Worm (Caenorhabditis elegans) whole organism, L3 larva: ENCODE measurements around the gene vhp-1.

Experiments used
- R02D3.7 ChIP-seq: fragments of 150-350 bp; optimal IDR thresholded peaks from 2 replicates; lab custom pipeline; 2014; ENCODE audit warnings: missing biosample characterization, missing genetic modification characterization
- aly-2 ChIP-seq: fragments of 150-350 bp; optimal IDR thresholded peaks from 2 replicates; lab custom pipeline; 2014; ENCODE audit warnings: missing biosample characterization, missing genetic modification characterization
- ceh-28 ChIP-seq: fragments of 150-350 bp; optimal IDR thresholded peaks from 2 replicates; lab custom pipeline; 2014; ENCODE audit warnings: missing biosample characterization, missing genetic modification reagents, missing genetic modification characterization
- ceh-9 ChIP-seq: sonication (generic microtip); optimal IDR thresholded peaks from 2 replicates; lab custom pipeline; 2018; ENCODE audit warnings: missing biosample characterization, missing genetic modification characterization
- daf-12 ChIP-seq: fragments of 150-350 bp; optimal IDR thresholded peaks from 2 replicates; lab custom pipeline; 2014; ENCODE audit warnings: missing biosample characterization, missing genetic modification reagents, missing genetic modification characterization
- egl-27 ChIP-seq: sonication (generic microtip); optimal IDR thresholded peaks from 4 replicates; lab custom pipeline; 2017; ENCODE audit warnings: missing biosample characterization, missing genetic modification reagents, missing genetic modification characterization
- elt-1 ChIP-seq: fragments of 150-350 bp; optimal IDR thresholded peaks from 2 replicates; lab custom pipeline; 2014; ENCODE audit warnings: missing biosample characterization, missing genetic modification characterization
- elt-2 ChIP-seq: sonication (generic microtip); optimal IDR thresholded peaks from 2 replicates; lab custom pipeline; 2016; ENCODE audit warnings: missing genetic modification reagents, mild to moderate bottlenecking, missing genetic modification characterization, missing compliant biosample characterization
- eor-1 ChIP-seq, 2 experiments: fragments of 150-350 bp; optimal IDR thresholded peaks; 2 replicates each; lab custom pipeline; 2014 to 2018; ENCODE audit warnings: missing biosample characterization in 2 of 2, missing genetic modification characterization in 2 of 2
- fkh-10 ChIP-seq: sonication (generic microtip); optimal IDR thresholded peaks from 2 replicates; lab custom pipeline; 2017; ENCODE audit warnings: missing biosample characterization, missing genetic modification reagents, missing genetic modification characterization
- fkh-2 ChIP-seq: fragments of 150-350 bp; optimal IDR thresholded peaks from 2 replicates; lab custom pipeline; 2014; ENCODE audit warnings: missing biosample characterization, missing genetic modification reagents, missing genetic modification characterization
- fos-1 ChIP-seq: fragments of 150-350 bp; optimal IDR thresholded peaks from 2 replicates; lab custom pipeline; 2014; ENCODE audit warnings: missing biosample characterization, missing genetic modification characterization
- hmg-11 ChIP-seq: sonication (generic microtip); optimal IDR thresholded peaks from 2 replicates; lab custom pipeline; 2016; ENCODE audit warnings: missing genetic modification characterization, missing compliant biosample characterization
- jun-1 ChIP-seq: fragments of 150-350 bp; optimal IDR thresholded peaks from 2 replicates; lab custom pipeline; 2014; ENCODE audit warnings: missing biosample characterization, missing genetic modification reagents, missing genetic modification characterization
- lin-15B ChIP-seq: fragments of 150-350 bp; optimal IDR thresholded peaks from 2 replicates; lab custom pipeline; 2014; ENCODE audit warnings: missing biosample characterization, missing genetic modification characterization
- lsy-12 ChIP-seq: sonication (generic microtip); optimal IDR thresholded peaks from 2 replicates; lab custom pipeline; 2016; ENCODE audit warnings: mild to moderate bottlenecking, missing genetic modification characterization, missing compliant biosample characterization
- nfya-1 ChIP-seq: sonication (generic microtip); optimal IDR thresholded peaks from 2 replicates; lab custom pipeline; 2017; ENCODE audit warnings: missing genetic modification characterization, mild to moderate bottlenecking, missing compliant biosample characterization, antibody characterized with exemption, moderate library complexity; ENCODE audit not compliant: insufficient read depth
- nhr-11 ChIP-seq: fragments of 150-350 bp; optimal IDR thresholded peaks from 2 replicates; lab custom pipeline; 2014; ENCODE audit warnings: missing biosample characterization, missing genetic modification characterization
- nhr-12 ChIP-seq: fragments of 150-350 bp; optimal IDR thresholded peaks from 2 replicates; lab custom pipeline; 2014; ENCODE audit warnings: missing biosample characterization, missing genetic modification characterization
- nhr-23 ChIP-seq: fragments of 150-350 bp; optimal IDR thresholded peaks from 2 replicates; lab custom pipeline; 2014; ENCODE audit warnings: missing biosample characterization, missing genetic modification reagents, missing genetic modification characterization
- nhr-237 ChIP-seq: fragments of 150-350 bp; optimal IDR thresholded peaks from 2 replicates; lab custom pipeline; 2014; ENCODE audit warnings: missing biosample characterization, missing genetic modification characterization
- nhr-25 ChIP-seq: sonication (generic microtip); optimal IDR thresholded peaks from 2 replicates; lab custom pipeline; 2017; ENCODE audit warnings: missing biosample characterization, missing genetic modification characterization
- nhr-43 ChIP-seq: sonication (generic microtip); optimal IDR thresholded peaks from 2 replicates; lab custom pipeline; 2016; ENCODE audit warnings: mild to moderate bottlenecking, missing genetic modification characterization, missing compliant biosample characterization; ENCODE audit not compliant: poor library complexity, severe bottlenecking
- nhr-76 ChIP-seq: fragments of 150-350 bp; sonication (generic microtip); optimal IDR thresholded peaks from 5 replicates; lab custom pipeline; 2014; ENCODE audit warnings: missing biosample characterization, missing genetic modification characterization
- pha-4 ChIP-seq: fragments of 150-350 bp; optimal IDR thresholded peaks from 2 replicates; lab custom pipeline; 2014; ENCODE audit warnings: missing biosample characterization, missing genetic modification reagents, missing genetic modification characterization
- pqm-1 ChIP-seq: fragments of 150-350 bp; optimal IDR thresholded peaks from 2 replicates; lab custom pipeline; 2017; ENCODE audit warnings: missing biosample characterization, missing genetic modification characterization, inconsistent platforms
- tbx-2 ChIP-seq: sonication (generic microtip); optimal IDR thresholded peaks from 2 replicates; lab custom pipeline; 2016; ENCODE audit warnings: mild to moderate bottlenecking, missing genetic modification characterization, missing compliant biosample characterization
- unc-62 ChIP-seq: fragments of 150-350 bp; sonication (generic microtip); optimal IDR thresholded peaks from 4 replicates; lab custom pipeline; 2014; ENCODE audit warnings: missing biosample characterization, missing genetic modification reagents, missing genetic modification characterization
- ztf-11 ChIP-seq: fragments of 150-350 bp; optimal IDR thresholded peaks from 2 replicates; lab custom pipeline; 2014; ENCODE audit warnings: missing biosample characterization, missing genetic modification characterization

vhp-1 gene

DNA sequence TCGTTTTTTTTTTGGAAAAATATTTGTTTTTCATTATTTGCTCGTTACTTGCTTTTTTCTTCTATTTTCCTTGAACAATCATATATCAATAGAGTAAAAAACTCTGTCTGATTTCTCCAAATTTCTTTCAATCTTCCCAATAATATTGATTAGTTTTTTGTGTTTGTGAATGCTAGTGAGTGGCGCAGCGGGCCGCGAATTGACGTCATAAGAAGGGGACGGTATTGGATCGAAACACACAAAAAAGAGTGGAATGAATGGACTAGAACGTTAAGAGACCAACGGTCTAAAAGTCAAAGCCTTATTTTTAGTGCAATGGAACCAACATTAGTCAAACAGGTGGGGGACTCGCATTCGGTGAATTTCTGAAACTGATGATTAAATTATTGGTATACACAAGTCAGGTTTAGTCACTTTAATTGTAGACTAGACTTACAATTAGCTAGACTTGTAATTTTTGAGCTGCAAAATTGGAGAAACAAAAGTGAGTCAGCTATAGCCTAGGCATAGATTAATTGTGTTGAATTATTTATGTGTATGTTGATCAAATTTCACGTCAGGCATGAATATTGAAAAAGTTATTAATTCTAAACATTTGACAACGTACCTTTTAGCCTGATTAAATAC, 8.7 kb downstream of the vhp-1 start:
- TF ChIP-seq unc-62 (no peak), nhr-23 (tag; lab: Kevin White, UChicago) (peak; percentile 9), nhr-25 (tag; lab: Kevin White, UChicago) (peak; percentile 14), nhr-76 (tag; lab: Kevin White, UChicago) (no peak), pha-4 (tag; lab: Kevin White, UChicago) (peak; percentile 75), nfya-1 (tag; lab: Kevin White, UChicago) (peak; percentile 62), elt-2 (tag; lab: Kevin White, UChicago) (peak; percentile 29), daf-12 (no peak), nhr-11 (tag; lab: Kevin White, UChicago) (peak; percentile 21), hmg-11 (tag; lab: Kevin White, UChicago) (no peak), pqm-1 (tag; lab: Kevin White, UChicago) (peak; percentile 39)
- TF ChIP-seq, all 47 proteins: peak for 7

ce11 chrII:5332345-5333124, 9.5 kb downstream of the vhp-1 start:
- TF ChIP-seq pha-4 (tag; lab: Kevin White, UChicago) = peak; percentile 53
- peak; percentile 95 for TF ChIP-seq fos-1
- no peak for TF ChIP-seq nfya-1 (tag; lab: Kevin White, UChicago)
- no peak for TF ChIP-seq egl-27
- peak; percentile 4 for TF ChIP-seq lsy-12
- peak; percentile 85 for TF ChIP-seq jun-1 (tag; lab: Kevin White, UChicago)
- TF ChIP-seq pqm-1 (tag; lab: Kevin White, UChicago) = peak; percentile 36
- peak; percentile 71 for TF ChIP-seq elt-2 (tag; lab: Kevin White, UChicago)

- TF ChIP-seq ceh-9 (no peak), elt-2 (tag; lab: Kevin White, UChicago) (peak; percentile 70), hmg-11 (tag; lab: Kevin White, UChicago) (no peak), fkh-2 (tag; lab: Kevin White, UChicago) (no peak), fos-1 (no peak), nhr-237 (tag; lab: Kevin White, UChicago) (no peak), pha-4 (tag; lab: Kevin White, UChicago) (peak; percentile 47), eor-1 (tag; optimal IDR thresholded peaks at IDR 0.05; lab: Kevin White, UChicago) (no peak)
These were observed 10.7 kb downstream of the vhp-1 start for ce11 chrII:5333729-5334255.

DNA sequence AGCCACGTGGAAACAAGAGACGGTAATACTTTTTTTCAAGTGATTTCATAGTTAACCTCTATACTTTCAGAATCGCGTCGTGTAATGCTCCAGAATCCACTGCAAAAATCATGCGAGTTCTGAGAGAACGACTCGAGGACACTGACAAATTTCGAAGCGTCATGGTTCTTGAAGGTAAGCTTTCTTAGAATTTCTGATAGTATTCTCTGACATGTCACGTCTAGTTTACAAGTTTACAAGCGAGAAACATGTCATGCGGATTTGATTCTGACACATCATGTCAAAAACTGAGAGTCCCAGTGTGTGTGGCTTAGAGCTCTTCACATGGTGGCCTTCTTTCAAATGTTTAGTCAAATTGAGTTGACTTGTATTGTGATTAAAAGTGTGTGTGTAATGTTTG, 11.6 kb downstream of the vhp-1 start:
- no peak for TF ChIP-seq eor-1 (tag; optimal IDR thresholded peaks at IDR 0.05; lab: Kevin White, UChicago)
- TF ChIP-seq nhr-11 (tag; lab: Kevin White, UChicago) = no peak
- TF ChIP-seq ztf-11 (tag; lab: Kevin White, UChicago) = no peak
- no peak for TF ChIP-seq lin-15B (tag; lab: Kevin White, UChicago)
- no peak for TF ChIP-seq nhr-12 (tag; lab: Kevin White, UChicago)
- TF ChIP-seq tbx-2 = no peak
- TF ChIP-seq ceh-9 = no peak
- no peak for TF ChIP-seq fkh-10 (GFP tag; lab: Kevin White, UChicago)
- TF ChIP-seq daf-12 = no peak
- no peak for TF ChIP-seq egl-27
- TF ChIP-seq nhr-43 (tag; lab: Kevin White, UChicago) = no peak
- no peak for TF ChIP-seq R02D3.7 (tag; lab: Kevin White, UChicago)
- no peak for TF ChIP-seq ceh-28 (tag; lab: Kevin White, UChicago)
- TF ChIP-seq elt-1 (tag; lab: Kevin White, UChicago) = no peak
- TF ChIP-seq nhr-25 (tag; lab: Kevin White, UChicago) = no peak
- no peak for TF ChIP-seq pqm-1 (tag; lab: Kevin White, UChicago)
- no peak for TF ChIP-seq fos-1
- no peak for TF ChIP-seq aly-2 (tag; lab: Kevin White, UChicago)
